Worm (Caenorhabditis elegans) whole organism, L4 larva: ENCODE data around the gene snpc-1.3.
A peak's percentile ranks its signal among the peaks of the same experiment; 100 is the strongest.

Experiments used
- D1046.2 ChIP-seq: fragments of 200-800 bp; sonication (Bioruptor generic); IDR thresholded peaks from 2 replicates; pipeline ENCODE4 v1.3.6; 2022; ENCODE audit warnings: missing genetic modification characterization, missing compliant biosample characterization
- F10B5.3 ChIP-seq: sonication (generic microtip); optimal IDR thresholded peaks from 2 replicates; lab custom pipeline; 2016; ENCODE audit warnings: mild to moderate bottlenecking, missing genetic modification characterization, missing compliant biosample characterization
- F49E8.2 ChIP-seq: sonication (generic microtip); optimal IDR thresholded peaks from 2 replicates; lab custom pipeline; 2016; ENCODE audit warnings: missing compliant biosample characterization, mild to moderate bottlenecking, missing genetic modification characterization, borderline replicate concordance
- T20F7.1 ChIP-seq: fragments of 200-800 bp; sonication (Bioruptor generic); optimal IDR thresholded peaks from 2 replicates; lab custom pipeline; 2018; ENCODE audit warnings: mild to moderate bottlenecking, missing genetic modification characterization, missing compliant biosample characterization
- ZK337.2 ChIP-seq: fragments of 200-800 bp; sonication (Bioruptor generic); IDR thresholded peaks from 2 replicates; pipeline ENCODE4 v1.3.6; 2022; ENCODE audit warnings: missing genetic modification reagents, missing genetic modification characterization, missing compliant biosample characterization
- aha-1 ChIP-seq: fragments of 150-350 bp; peaks from one replicate; lab custom pipeline; 2014; ENCODE audit warnings: missing biosample characterization, missing genetic modification characterization
- arid-1 ChIP-seq: fragments of 200-800 bp; sonication (Bioruptor generic); conservative IDR thresholded peaks from 2 replicates; pipeline ENCODE4 v1.3.6; 2022; ENCODE audit warnings: missing genetic modification reagents, missing genetic modification characterization, missing compliant biosample characterization
- cey-2 ChIP-seq: sonication (generic microtip); optimal IDR thresholded peaks from 3 replicates; lab custom pipeline; 2017; ENCODE audit warnings: missing genetic modification characterization, mild to moderate bottlenecking, missing compliant biosample characterization, antibody characterized with exemption, borderline replicate concordance; ENCODE audit not compliant: insufficient read depth
- daf-12 ChIP-seq: fragments of 150-350 bp; optimal IDR thresholded peaks from 2 replicates; lab custom pipeline; 2014; ENCODE audit warnings: missing biosample characterization, missing genetic modification reagents, missing genetic modification characterization
- daf-16 ChIP-seq, 3 experiments: sonication (generic microtip); optimal IDR thresholded peaks; 2 replicates each; lab custom pipeline; 2016 to 2017; ENCODE audit warnings: missing genetic modification characterization in 3 of 3, missing genetic modification reagents in 3 of 3, mild to moderate bottlenecking in 2 of 3, missing compliant biosample characterization in 2 of 3, missing biosample characterization in 1 of 3, moderate library complexity in 1 of 3
- dpl-1 ChIP-seq: fragments of 150-350 bp; optimal IDR thresholded peaks from 2 replicates; lab custom pipeline; 2014; ENCODE audit warnings: missing biosample characterization, missing genetic modification reagents, missing genetic modification characterization
- duxl-1 ChIP-seq: sonication (generic microtip); optimal IDR thresholded peaks from 2 replicates; lab custom pipeline; 2016; ENCODE audit warnings: mild to moderate bottlenecking, missing genetic modification characterization, moderate library complexity, missing compliant biosample characterization; ENCODE audit not compliant: poor library complexity
- egl-43 ChIP-seq: fragments of 200-800 bp; sonication (Bioruptor generic); IDR thresholded peaks from 2 replicates; pipeline ENCODE4 v1.3.6; 2022; ENCODE audit warnings: missing genetic modification reagents, missing genetic modification characterization, missing compliant biosample characterization
- fkh-10 ChIP-seq: fragments of 150-350 bp; optimal IDR thresholded peaks from 2 replicates; lab custom pipeline; 2014; ENCODE audit warnings: missing biosample characterization, missing genetic modification reagents, missing genetic modification characterization
- gei-8 ChIP-seq: fragments of 200-800 bp; sonication (Bioruptor generic); optimal IDR thresholded peaks from 2 replicates; lab custom pipeline; 2018; ENCODE audit warnings: mild to moderate bottlenecking, missing genetic modification characterization, missing compliant biosample characterization
- lin-29 ChIP-seq: fragments of 200-800 bp; sonication (Bioruptor generic); IDR thresholded peaks from 2 replicates; pipeline ENCODE4 v1.3.6; 2022; ENCODE audit warnings: missing genetic modification reagents, missing genetic modification characterization, missing compliant biosample characterization
- lin-39 ChIP-seq: fragments of 150-350 bp; optimal IDR thresholded peaks from 2 replicates; lab custom pipeline; 2014; ENCODE audit warnings: missing biosample characterization, missing genetic modification reagents, missing genetic modification characterization
- lsy-2 ChIP-seq, 2 experiments: fragments of 150-350 bp in 1 of 2; sonication (generic microtip) in 1 of 2; optimal IDR thresholded peaks; 2 replicates each; lab custom pipeline; 2014 to 2017; ENCODE audit warnings: missing biosample characterization in 2 of 2, missing genetic modification characterization in 2 of 2
- mxl-3 ChIP-seq: fragments of 200-800 bp; sonication (Bioruptor generic); optimal IDR thresholded peaks from 2 replicates; lab custom pipeline; 2018; ENCODE audit warnings: mild to moderate bottlenecking, missing genetic modification characterization, missing compliant biosample characterization
- nhr-102 ChIP-seq: sonication (generic microtip); optimal IDR thresholded peaks from 2 replicates; lab custom pipeline; 2016; ENCODE audit warnings: mild to moderate bottlenecking, missing genetic modification characterization, moderate library complexity, missing compliant biosample characterization
- nhr-11 ChIP-seq: fragments of 150-350 bp; optimal IDR thresholded peaks from 2 replicates; lab custom pipeline; 2014; ENCODE audit warnings: missing biosample characterization, missing genetic modification characterization
- nhr-237 ChIP-seq: sonication (generic microtip); optimal IDR thresholded peaks from 2 replicates; lab custom pipeline; 2017; ENCODE audit warnings: missing biosample characterization, missing genetic modification characterization
- nhr-25 ChIP-seq: sonication (generic microtip); optimal IDR thresholded peaks from 2 replicates; lab custom pipeline; 2017; ENCODE audit warnings: missing genetic modification characterization, mild to moderate bottlenecking, missing compliant biosample characterization, antibody characterized with exemption, moderate library complexity, borderline replicate concordance; ENCODE audit not compliant: insufficient read depth
- nhr-28 ChIP-seq: fragments of 150-350 bp; optimal IDR thresholded peaks from 2 replicates; lab custom pipeline; 2014; ENCODE audit warnings: missing biosample characterization, missing genetic modification characterization
- nhr-42 ChIP-seq: fragments of 200-800 bp; sonication (Bioruptor generic); IDR thresholded peaks from 2 replicates; pipeline ENCODE4 v1.3.6; 2022; ENCODE audit warnings: missing genetic modification characterization, missing compliant biosample characterization
- nhr-77 ChIP-seq: fragments of 150-350 bp; optimal IDR thresholded peaks from 2 replicates; lab custom pipeline; 2014; ENCODE audit warnings: missing biosample characterization, missing genetic modification characterization
- pha-4 ChIP-seq, 2 experiments: fragments of 150-350 bp in 1 of 2; fragments of 200-800 bp in 1 of 2; sonication (Bioruptor generic) in 1 of 2; IDR thresholded peaks in 1 of 2; optimal IDR thresholded peaks in 1 of 2; 2 replicates each; pipeline versions ENCODE4 v1.3.6 to Lab custom; 2014 to 2022; ENCODE audit warnings: missing genetic modification characterization in 2 of 2, missing genetic modification reagents in 2 of 2, missing biosample characterization in 1 of 2, missing compliant biosample characterization in 1 of 2
- set-16 ChIP-seq: fragments of 200-800 bp; sonication (Bioruptor generic); IDR thresholded peaks from 2 replicates; pipeline ENCODE4 v1.3.6; 2022; ENCODE audit warnings: missing genetic modification reagents, missing genetic modification characterization, missing compliant biosample characterization
- skn-1 ChIP-seq: fragments of 150-350 bp; optimal IDR thresholded peaks from 2 replicates; lab custom pipeline; 2014; ENCODE audit warnings: missing biosample characterization, missing genetic modification characterization
- unc-62 ChIP-seq, 3 experiments: fragments of 150-350 bp in 1 of 3; sonication (generic microtip); optimal IDR thresholded peaks in 2 of 3; peaks in 1 of 3; 1 replicate in 1 of 3; 2 replicates in 2 of 3; lab custom pipeline; 2014 to 2017; ENCODE audit warnings: missing biosample characterization in 3 of 3, missing genetic modification characterization in 3 of 3, missing genetic modification reagents in 3 of 3, missing genotype in 1 of 3
- zfp-3 ChIP-seq: fragments of 200-800 bp; sonication (Bioruptor generic); conservative IDR thresholded peaks from 2 replicates; pipeline ENCODE4 v1.3.6; 2022; ENCODE audit warnings: missing genetic modification reagents, missing genetic modification characterization, missing compliant biosample characterization
- ztf-11 ChIP-seq: fragments of 150-350 bp; optimal IDR thresholded peaks from 2 replicates; lab custom pipeline; 2014; ENCODE audit warnings: missing biosample characterization, missing genetic modification characterization

Gene snpc-1.3

DNA sequence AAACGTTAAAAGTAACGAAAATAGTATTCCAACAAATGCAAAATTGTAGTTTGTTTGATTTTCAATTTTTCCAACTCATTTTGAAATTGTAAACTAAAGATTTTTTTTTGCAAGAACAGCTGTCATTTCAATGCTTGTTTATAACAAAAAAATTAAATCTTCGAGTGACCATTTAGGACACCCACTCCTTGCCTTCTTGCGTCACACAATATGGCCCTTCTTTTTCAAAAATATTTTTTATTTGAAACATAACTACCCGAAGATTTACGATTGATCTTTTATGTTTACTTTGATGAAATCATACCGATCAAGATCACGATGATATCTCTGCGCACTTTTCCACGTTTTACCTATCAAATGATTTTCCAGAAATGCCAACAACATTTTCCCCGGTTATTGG lies 20.8 kb upstream of the snpc-1.3 start, which contains the start of gene ZC317.2:
ZC317.2 (plus strand) TSS at position 301 of the 400 bp plus-strand sequence.
- TF ChIP-seq aha-1 (tag; lab: Kevin White, UChicago) = peak; percentile 53
- TF ChIP-seq cey-2 (tag; lab: Kevin White, UChicago) = no peak
- TF ChIP-seq, all 104 proteins: peak for 1

DNA sequence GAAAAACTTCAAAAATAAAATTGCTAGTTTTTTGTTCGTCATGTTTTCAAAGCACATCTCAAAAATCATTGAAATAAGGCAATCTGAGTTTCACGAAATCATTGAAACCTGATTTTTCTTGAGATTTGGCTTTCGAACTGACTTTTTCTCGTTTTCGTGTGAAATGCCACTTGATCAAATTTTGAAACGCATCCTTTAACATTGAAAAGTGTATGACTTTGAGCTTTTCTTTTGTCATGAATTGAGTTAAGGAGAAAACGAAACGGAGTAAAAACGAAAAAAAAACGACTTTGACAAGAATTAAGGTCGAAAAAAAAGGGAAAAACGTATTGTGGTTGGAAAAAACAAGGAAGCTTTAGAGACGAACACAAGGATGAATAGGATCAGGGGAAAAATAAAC lies 16.0 kb upstream of the snpc-1.3 start:
- peak; percentile 74 for TF ChIP-seq fkh-10
- no peak for TF ChIP-seq nhr-237 (tag; lab: Kevin White, UChicago)
- TF ChIP-seq lin-29 (GFP tag; lab: Robert Waterston, UW) = no peak

DNA sequence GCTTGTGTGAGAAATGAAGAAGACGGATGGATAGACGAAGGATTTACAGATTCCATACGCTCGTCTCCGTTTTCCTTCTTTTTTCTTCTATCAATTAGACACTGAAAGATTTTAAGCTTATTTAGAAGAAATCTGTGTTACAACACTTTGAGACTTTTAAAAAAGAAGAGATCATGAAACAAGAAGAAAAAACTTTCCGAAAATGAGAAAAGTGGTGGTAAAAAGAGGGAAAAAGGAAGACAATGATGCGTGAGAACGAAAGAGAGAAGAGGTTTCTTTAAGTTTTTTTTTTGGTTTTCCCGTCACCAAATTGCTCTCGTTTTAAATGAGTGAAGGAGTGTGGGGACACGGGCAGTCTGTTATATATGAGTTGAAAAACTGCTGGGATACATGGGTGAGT lies 14.6 kb upstream of the snpc-1.3 start, which contains the start of gene glc-3:
glc-3 (minus strand) TSS at position 101 of the 400 bp plus-strand sequence.
- TF ChIP-seq ZK337.2 (GFP tag; lab: Robert Waterston, UW) = no peak
- TF ChIP-seq ztf-11 (tag; lab: Kevin White, UChicago) = no peak
- TF ChIP-seq mxl-3 (GFP tag; lab: Kevin White, UChicago) = no peak
- no peak for TF ChIP-seq daf-16 (GFP tag; optimal IDR thresholded peaks at IDR 0.05; lab: Kevin White, UChicago)
- TF ChIP-seq daf-16 (tag; optimal IDR thresholded peaks at IDR 0.05; lab: Kevin White, UChicago) = no peak
- no peak for TF ChIP-seq nhr-25

DNA sequence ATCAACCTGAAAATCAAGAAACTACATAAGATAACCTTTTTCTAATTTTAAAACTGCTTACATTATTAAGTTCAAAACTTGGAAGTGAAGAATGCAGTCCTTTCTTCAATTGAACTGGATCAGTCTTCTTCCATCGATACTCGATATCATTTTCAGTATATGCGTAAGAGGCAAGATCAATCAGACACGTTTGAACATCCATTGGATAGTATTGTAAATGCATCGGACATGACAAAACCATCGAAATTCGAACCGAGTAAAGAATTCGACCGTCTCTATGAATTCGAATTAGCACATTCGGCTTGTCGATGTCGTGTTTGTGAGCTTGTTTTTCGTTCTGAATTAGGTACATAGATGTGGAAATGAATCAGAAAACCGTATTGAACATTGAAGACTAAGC lies 11.8 kb upstream of the snpc-1.3 start:
- no peak for TF ChIP-seq gei-8 (GFP tag; lab: Kevin White, UChicago)
- TF ChIP-seq set-16 (GFP tag; lab: Robert Waterston, UW) = no peak
- peak; percentile 73 for TF ChIP-seq aha-1 (tag; lab: Kevin White, UChicago)
- TF ChIP-seq nhr-28 (tag; lab: Kevin White, UChicago) = no peak
- no peak for TF ChIP-seq fkh-10
- no peak for TF ChIP-seq nhr-42
- TF ChIP-seq unc-62 (GFP tag; optimal IDR thresholded peaks at IDR 0.05 in 1 of 2; lab: Kevin White, UChicago) = peak in 1 of 2 experiments; percentile 82
- TF ChIP-seq unc-62 (tag; optimal IDR thresholded peaks at IDR 0.05; lab: Kevin White, UChicago) = no peak
- TF ChIP-seq duxl-1 (tag; lab: Kevin White, UChicago) = no peak
- no peak for TF ChIP-seq nhr-11 (tag; lab: Kevin White, UChicago)

DNA sequence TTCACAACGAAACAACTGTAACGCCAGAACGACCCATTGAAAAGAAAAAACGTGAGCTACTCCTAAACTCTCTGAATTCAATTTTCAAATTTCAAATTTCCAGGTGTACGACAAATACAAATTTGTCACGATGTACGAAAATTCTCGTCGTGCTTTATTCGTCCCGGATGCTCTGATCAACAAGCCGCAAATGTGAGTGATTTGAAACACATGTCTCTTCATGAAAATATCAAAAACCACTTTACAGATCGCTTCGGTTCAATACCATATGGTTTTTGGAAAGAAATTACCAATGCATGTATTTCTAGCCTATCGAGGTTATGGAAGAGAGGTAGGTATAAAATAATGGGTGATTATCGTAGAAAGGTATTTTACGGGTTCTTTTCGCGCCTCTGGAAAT lies 8.1 kb upstream of the snpc-1.3 start:
- TF ChIP-seq daf-12 (tag; lab: Kevin White, UChicago) = no peak
- peak; percentile 45 for TF ChIP-seq aha-1 (tag; lab: Kevin White, UChicago)

DNA sequence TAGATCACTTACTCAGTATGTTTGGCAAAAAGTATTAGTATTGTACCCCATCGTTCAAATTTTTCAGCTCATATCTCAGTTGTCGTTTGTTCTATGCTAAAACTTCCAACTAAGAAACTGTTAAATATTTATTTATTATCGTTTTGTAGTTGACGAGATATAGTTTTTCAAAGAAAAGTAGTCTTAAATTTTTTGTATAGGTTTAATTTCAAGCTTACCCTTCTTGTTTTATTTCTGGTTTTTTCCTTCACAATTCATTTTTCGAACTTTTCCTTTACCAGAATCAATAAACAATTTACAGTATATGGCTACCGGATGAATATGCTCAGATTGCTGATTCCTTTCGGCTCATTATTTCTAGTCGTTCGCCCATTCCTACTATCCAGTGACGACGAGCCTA lies 6.9 kb upstream of the snpc-1.3 start, which contains the start of gene F08F3.1:
F08F3.1 (plus strand) TSS at position 301 of the 400 bp plus-strand sequence.
- peak in 1 of 2 experiments; percentile 89 for TF ChIP-seq unc-62 (GFP tag; optimal IDR thresholded peaks at IDR 0.05 in 1 of 2; lab: Kevin White, UChicago)
- TF ChIP-seq unc-62 (tag; optimal IDR thresholded peaks at IDR 0.05; lab: Kevin White, UChicago) = no peak
- TF ChIP-seq lin-39 (tag; lab: Kevin White, UChicago) = no peak

DNA sequence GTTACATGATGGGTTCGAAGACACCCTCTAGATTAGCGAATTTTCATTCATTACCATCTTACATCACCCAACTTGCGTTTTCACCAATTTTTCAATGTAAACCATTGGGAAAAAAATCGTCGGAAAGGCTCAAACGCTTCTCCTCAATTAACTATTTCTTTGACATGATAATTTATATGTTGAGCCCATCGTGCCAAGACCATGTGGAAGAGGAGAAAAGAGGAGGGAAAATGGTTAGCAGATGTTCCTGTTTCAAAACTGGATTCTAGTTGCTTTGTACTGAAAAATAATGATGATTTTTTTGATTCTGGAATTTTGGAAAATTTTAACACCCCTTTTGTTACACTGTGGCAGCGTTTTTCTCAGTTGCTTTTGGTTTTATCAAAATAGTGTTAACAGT lies 5.1 kb upstream of the snpc-1.3 start:
- TF ChIP-seq unc-62 (GFP tag; optimal IDR thresholded peaks at IDR 0.05 in 1 of 2; lab: Kevin White, UChicago) (peak in 1 of 2 experiments; percentile 57), unc-62 (tag; optimal IDR thresholded peaks at IDR 0.05; lab: Kevin White, UChicago) (no peak), zfp-3 (GFP tag; lab: Robert Waterston, UW) (no peak)

DNA sequence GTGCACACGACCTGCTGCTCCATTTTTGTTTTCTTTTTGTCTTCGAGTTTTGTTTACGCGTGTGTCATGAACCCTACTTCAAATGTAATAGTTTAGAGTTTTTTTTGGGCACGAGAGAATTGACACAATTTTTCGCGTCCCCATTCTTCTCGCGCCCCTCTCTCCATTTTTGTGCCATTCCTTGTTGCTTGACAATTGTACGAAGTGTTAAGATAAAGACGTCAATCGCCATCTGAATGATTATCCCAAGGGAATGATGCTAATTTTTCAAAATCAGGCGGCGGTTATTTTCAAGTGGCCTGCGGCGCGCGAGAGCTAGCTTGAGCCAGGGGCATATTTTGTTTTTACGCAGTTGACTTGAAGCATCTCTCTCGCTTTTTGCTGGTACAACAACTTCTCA lies 3.4 kb upstream of the snpc-1.3 start:
- peak in 1 of 2 experiments; percentile 95 for TF ChIP-seq unc-62 (GFP tag; optimal IDR thresholded peaks at IDR 0.05 in 1 of 2; lab: Kevin White, UChicago)
- no peak for TF ChIP-seq unc-62 (tag; optimal IDR thresholded peaks at IDR 0.05; lab: Kevin White, UChicago)
- TF ChIP-seq dpl-1 = no peak

DNA sequence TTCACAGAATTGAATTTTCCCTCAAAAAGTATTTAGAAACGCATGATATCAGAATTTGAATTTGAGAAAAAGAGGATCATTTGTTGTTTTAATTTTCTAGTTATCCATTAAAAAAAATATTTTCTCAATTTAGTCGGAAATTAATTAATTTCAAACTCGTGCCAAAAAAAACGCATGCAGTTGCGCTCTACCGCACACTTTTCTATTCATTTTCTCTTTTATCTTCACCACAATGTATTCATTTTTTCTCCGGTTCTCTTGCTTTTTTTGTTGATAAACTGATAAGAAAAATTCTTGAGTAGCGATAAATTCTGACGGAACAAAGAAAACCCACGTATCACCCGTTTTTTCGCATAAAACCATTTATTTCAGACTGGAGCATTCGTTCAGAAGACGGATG lies 5.9 kb downstream of the snpc-1.3 start, which contains the start of gene acl-6:
acl-6 (plus strand) TSS at position 367 of the 400 bp plus-strand sequence.
- TF ChIP-seq arid-1 (GFP tag; lab: Robert Waterston, UW) = no peak
- no peak for TF ChIP-seq egl-43 (GFP tag; lab: Robert Waterston, UW)
- no peak for TF ChIP-seq zfp-3 (GFP tag; lab: Robert Waterston, UW)
- TF ChIP-seq nhr-102 (tag; lab: Kevin White, UChicago) = peak; percentile 34
- TF ChIP-seq skn-1 = no peak
- peak in 1 of 2 experiments; percentile 85 for TF ChIP-seq lsy-2 (tag; optimal IDR thresholded peaks at IDR 0.05; lab: Kevin White, UChicago)
- no peak for TF ChIP-seq D1046.2
- no peak for TF ChIP-seq F49E8.2 (tag; lab: Kevin White, UChicago)
- no peak for TF ChIP-seq pha-4 (GFP tag; IDR thresholded peaks at IDR 0.05; lab: Robert Waterston, UW)
- peak; percentile 14 for TF ChIP-seq pha-4 (tag; optimal IDR thresholded peaks at IDR 0.05; lab: Kevin White, UChicago)
- no peak for TF ChIP-seq F10B5.3 (tag; lab: Kevin White, UChicago)
- no peak for TF ChIP-seq T20F7.1
- no peak for TF ChIP-seq unc-62 (GFP tag; optimal IDR thresholded peaks at IDR 0.05 in 1 of 2; lab: Kevin White, UChicago)
- TF ChIP-seq unc-62 (tag; optimal IDR thresholded peaks at IDR 0.05; lab: Kevin White, UChicago) = no peak
- peak; percentile 95 for TF ChIP-seq nhr-77
